Worm (Caenorhabditis elegans): Measurements from ENCODE around the gene Y39B6A.27.

DNA sequence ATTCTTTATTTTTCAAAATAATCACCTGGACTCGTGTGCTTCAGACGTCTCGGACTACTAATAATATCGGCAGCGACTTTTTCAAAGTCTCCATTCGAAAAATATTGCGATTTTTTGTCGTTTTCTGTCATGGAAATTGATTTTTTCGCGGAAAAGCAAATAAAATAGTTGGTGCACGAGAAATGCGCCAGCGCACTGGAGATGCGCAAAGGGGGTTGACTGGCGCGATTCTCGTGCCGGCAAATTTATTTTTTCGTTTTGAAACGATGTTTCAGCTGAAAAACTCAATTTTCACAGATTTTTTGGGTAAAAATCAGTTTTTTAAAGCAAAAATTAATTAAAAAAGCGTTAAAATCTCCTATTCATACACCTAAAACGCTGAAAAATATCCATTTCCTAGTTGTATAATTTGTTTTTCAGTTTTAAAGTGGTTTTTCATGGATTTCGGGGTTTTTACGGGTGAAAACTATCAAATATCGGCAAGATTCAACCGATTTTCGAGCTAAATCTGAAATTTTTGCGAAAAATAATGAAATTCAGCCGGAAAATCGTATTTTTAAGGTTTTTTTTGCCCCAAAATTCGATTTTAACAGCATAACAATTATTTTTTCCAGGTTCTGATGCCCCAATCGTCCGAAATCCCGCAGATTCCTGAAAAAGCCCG lies 41.2 kb upstream of the Y39B6A.27 start, which contains the start of the genes reps-1 and Y39B6A.37:
- TF ChIP-seq unc-39 (tag; optimal IDR thresholded peaks at IDR 0.05) (no peak), rbr-2 (tag; optimal IDR thresholded peaks at IDR 0.05) (peak; percentile 67), aly-2 (tag; optimal IDR thresholded peaks at IDR 0.05) (no peak), nhr-11 (tag; optimal IDR thresholded peaks at IDR 0.05) (peak; percentile 43), nhr-42 (GFP tag; IDR thresholded peaks at IDR 0.05) (no peak), zag-1 (tag; optimal IDR thresholded peaks at IDR 0.05) (no peak), T26A8.4 (GFP tag; IDR thresholded peaks at IDR 0.05) (peak; percentile 75), zip-11 (GFP tag; IDR thresholded peaks at IDR 0.05) (no peak), unc-62 (GFP tag; optimal IDR thresholded peaks at IDR 0.05 in 1 of 2) (no peak), unc-62 (tag; optimal IDR thresholded peaks at IDR 0.05) (no peak), dpl-1 (GFP tag; optimal IDR thresholded peaks at IDR 0.05) (peak; percentile 75), lsy-2 (tag; optimal IDR thresholded peaks at IDR 0.05) (peak in 1 of 2 experiments; percentile 71), mdl-1 (tag; optimal IDR thresholded peaks at IDR 0.05) (no peak), egl-43 (GFP tag; IDR thresholded peaks at IDR 0.05) (no peak), hif-1 (tag; optimal IDR thresholded peaks at IDR 0.05) (peak in 1 of 2 experiments; percentile 27)
